Fruit fly (Drosophila melanogaster) Kc167 (cell line): ENCODE results near the gene CG9184.

Experiments
- Myc ChIP-seq: fragments of >200 bp; optimal IDR thresholded peaks from 2 replicates; lab custom pipeline; 2017; ENCODE audit warnings: missing external identifiers
- Sin3A ChIP-seq: fragments of >200 bp; optimal IDR thresholded peaks from 2 replicates; lab custom pipeline; 2018; ENCODE audit warnings: missing external identifiers
- h ChIP-seq: fragments of >200 bp; optimal IDR thresholded peaks from 3 replicates; lab custom pipeline; 2018; ENCODE audit warnings: missing external identifiers
- insv ChIP-seq: fragments of >200 bp; optimal IDR thresholded peaks from 3 replicates; lab custom pipeline; 2018; ENCODE audit warnings: missing external identifiers
- psq ChIP-seq: fragments of >200 bp; optimal IDR thresholded peaks from 2 replicates; lab custom pipeline; 2017; ENCODE audit warnings: missing external identifiers
- ttk ChIP-seq: sonication (Bioruptor generic); optimal IDR thresholded peaks from 2 replicates; lab custom pipeline; 2017; ENCODE audit warnings: missing external identifiers

CG9184 gene

DNA sequence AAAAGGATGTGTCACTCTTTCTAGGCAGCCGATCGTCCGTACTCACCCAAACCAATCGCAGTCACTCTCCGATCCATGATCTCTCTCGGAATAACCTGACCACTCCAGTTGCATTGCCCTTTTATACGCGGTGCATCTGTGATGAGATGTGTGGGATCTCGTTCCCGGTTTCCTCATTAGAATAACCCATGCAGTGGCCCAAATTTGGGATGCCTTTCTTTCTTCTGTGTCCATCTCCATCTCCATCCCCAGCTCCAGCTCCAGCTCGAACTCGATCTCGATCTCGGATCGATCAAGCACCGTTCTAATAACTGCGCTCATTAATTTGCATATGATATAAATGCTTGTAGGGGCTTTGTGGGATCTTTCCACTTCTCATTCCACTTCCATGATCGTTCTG, at the start of gene CG9184:
Gene CG9184 (minus strand): TSS at position 101 of the 400 bp plus-strand sequence.
- TF ChIP-seq Sin3A (lab: Kevin White, UChicago) (no peak), psq (no peak), ttk (lab: Kevin White, UChicago) (no peak), Myc (lab: Kevin White, UChicago) (no peak), insv (lab: Kevin White, UChicago) (no peak), h (lab: Kevin White, UChicago) (no peak)

DNA sequence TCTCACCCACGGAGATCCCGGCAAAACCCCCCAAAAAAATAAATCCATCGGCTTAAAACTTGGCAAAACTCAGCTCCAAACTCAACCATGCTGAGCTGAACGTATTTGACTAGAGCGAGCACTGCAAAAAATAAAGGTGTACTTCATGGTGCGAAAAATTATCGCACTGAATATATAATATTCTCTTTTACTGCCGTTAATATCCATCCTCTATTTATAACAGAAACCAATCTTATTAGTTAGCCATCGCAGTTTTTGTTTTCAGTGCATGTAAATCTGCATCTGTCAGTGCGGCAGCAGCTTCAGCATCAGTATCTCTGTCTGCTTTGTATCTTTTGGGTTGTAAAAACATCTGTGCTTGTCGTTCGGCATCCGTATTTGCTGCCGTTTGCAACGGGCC, 48.3 kb upstream of the CG9184 start:
- no peak for TF ChIP-seq Sin3A (lab: Kevin White, UChicago)

DNA sequence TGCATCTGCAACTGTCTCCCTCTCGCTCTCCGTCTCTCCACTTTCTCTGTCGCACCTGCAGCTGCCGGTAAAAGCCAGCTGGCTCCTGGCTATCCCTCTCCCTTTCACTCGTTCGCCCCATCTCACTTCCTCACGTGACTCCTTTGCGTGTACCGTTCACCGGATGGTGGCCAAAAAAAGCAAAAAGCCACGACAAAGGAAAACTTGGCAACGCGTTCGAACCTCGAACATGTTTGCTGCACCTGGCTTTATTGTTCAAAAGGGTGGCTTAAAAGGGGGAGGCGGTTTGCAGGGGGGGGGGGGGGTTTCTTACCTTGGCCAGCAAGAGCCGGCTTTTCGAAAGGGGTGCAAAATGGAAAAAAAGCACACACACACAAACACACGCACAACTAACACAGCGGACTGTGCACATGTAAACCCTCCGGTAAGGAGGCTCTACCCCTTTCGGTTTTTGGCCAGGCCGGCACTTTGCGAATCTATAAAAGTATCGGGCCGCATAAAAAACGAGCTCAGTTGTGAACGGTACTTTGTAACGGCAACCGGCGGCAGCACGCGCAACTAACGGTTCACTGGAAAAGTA, 47.6 kb upstream of the CG9184 start, which contains the start of gene ru:
Gene ru (plus strand): TSS at position 530 of the 580 bp plus-strand sequence.
- TF ChIP-seq Myc (lab: Kevin White, UChicago), result no peak
- TF ChIP-seq insv (lab: Kevin White, UChicago), result no peak
- TF ChIP-seq ttk (lab: Kevin White, UChicago), result no peak
- TF ChIP-seq psq, result no peak
- TF ChIP-seq Sin3A (lab: Kevin White, UChicago), result no peak
- no peak for TF ChIP-seq h (lab: Kevin White, UChicago)

DNA sequence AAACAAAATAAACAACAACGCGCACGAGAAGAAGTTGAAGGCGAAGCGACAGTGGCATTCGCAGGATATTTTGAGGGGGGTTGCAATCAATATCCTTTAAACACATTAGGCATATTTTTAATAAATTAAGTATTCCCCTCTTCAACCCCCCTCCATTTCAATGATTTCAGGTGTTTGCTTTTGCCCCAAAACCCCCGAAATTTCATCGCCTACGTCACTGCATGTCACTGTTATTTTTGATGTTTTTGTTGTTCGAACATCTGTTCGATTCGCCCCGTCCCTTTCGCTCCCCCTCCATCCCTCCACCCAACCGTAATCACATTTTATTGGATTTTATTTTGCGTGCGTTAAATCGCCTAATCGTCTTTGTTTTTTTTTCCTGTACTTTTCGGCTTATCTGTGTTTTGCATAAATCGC, 45.6 kb upstream of the CG9184 start:
- no peak for TF ChIP-seq Sin3A (lab: Kevin White, UChicago)
- no peak for TF ChIP-seq ttk (lab: Kevin White, UChicago)
- TF ChIP-seq Myc (lab: Kevin White, UChicago), result no peak
- TF ChIP-seq psq, result no peak
- no peak for TF ChIP-seq h (lab: Kevin White, UChicago)
- TF ChIP-seq insv (lab: Kevin White, UChicago), result no peak

DNA sequence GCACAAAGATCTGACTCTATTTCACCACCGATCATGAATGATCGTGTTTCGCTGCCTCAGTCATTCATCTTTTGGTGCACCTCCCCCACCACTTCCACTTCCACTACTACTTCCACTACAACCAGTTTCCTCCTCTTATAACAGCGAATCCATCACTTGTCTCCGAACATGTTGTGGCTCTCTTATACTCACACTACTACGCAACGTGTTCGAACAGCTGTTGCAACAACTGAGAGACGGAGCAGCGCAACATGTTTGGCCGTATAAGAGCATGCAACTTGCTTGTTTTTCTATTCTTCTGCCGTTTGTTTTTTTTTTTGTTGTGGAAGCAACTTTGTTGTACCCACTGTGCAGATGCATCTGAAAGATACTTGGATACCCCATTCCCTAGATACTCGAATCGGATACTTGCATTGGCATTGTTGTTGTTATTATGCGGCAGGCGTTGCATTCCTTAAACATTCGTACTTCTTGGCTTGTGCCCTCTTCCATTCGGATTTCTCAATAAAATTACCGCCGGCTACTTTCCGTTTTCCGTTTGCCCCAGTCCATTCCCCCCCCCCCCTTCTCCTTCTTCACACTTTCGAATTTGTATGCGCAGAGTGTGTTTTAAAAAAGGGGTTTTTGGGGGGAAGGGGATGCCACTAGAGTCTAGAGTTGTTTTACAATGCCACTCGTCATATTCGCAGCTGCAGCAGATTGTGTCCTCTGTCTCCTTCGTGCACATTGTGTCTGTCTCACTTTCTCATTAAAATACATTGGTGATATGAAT, 44.5 kb upstream of the CG9184 start:
- TF ChIP-seq Sin3A (lab: Kevin White, UChicago), result no peak
- TF ChIP-seq h (lab: Kevin White, UChicago), result no peak
- TF ChIP-seq insv (lab: Kevin White, UChicago), result no peak

DNA sequence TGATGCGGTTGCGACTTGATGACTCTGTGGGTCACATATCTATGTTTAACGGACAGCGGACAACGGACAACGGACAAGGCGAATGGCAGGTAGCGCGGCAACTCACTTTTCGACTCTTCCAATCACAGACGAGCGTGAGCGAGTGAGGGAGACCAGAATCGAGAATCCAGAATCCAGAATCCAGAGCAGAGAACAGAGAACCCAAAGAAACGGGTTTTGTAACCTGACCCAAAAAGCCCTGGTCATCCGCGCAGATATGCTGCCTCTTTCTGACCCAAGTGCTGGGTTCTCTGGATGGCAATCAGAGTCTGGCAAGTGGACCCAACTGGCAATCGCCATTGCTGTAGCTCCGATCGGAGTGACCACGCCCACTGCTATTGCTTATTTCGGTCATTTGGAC, 41.8 kb upstream of the CG9184 start:
- TF ChIP-seq Myc (lab: Kevin White, UChicago) (no peak), ttk (lab: Kevin White, UChicago) (no peak), psq (no peak)

DNA sequence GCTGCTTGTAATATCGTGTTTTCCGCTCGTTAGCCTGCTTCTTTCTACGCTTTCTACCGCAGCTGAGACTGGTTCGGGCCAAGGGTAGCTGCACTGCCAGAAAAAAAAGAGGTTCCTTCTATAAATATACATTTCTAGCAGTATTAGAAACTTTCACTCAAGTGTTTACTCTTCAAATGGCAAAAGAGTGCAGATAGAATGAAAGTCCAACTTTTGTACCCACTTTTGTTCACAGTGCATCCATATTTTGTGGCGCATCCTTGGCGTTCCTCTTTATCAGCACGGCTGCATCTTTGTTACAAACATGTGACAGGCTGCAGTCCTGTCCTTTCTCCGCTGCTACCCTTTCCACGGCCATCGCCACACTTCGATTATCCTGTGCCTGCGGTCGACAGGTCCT, 35.7 kb upstream of the CG9184 start:
- TF ChIP-seq ttk (lab: Kevin White, UChicago), result no peak
- no peak for TF ChIP-seq Sin3A (lab: Kevin White, UChicago)
- no peak for TF ChIP-seq psq
- TF ChIP-seq insv (lab: Kevin White, UChicago), result no peak
- no peak for TF ChIP-seq Myc (lab: Kevin White, UChicago)
- no peak for TF ChIP-seq h (lab: Kevin White, UChicago)

DNA sequence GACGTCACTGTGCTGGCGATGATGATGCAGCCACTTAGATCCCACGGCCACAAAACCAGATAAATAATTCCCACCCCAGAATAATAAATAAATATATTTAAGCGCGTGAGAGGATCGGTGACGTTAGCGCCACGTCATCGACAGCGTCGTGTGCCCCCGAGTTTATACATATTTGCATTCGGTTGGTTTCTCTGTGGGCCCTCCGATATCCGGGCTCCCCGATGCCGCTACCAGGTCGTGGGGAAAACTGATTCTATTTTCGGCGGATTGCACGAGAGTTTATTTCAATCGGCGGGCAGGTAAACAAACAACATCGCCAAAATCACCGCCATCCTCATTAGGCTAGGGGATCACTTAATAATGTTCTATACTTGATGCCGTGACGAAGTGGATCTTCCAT, 31.6 kb upstream of the CG9184 start:
- TF ChIP-seq h (lab: Kevin White, UChicago), result no peak
- no peak for TF ChIP-seq psq
- TF ChIP-seq ttk (lab: Kevin White, UChicago), result no peak
- TF ChIP-seq Sin3A (lab: Kevin White, UChicago), result no peak
- no peak for TF ChIP-seq insv (lab: Kevin White, UChicago)
- no peak for TF ChIP-seq Myc (lab: Kevin White, UChicago)

DNA sequence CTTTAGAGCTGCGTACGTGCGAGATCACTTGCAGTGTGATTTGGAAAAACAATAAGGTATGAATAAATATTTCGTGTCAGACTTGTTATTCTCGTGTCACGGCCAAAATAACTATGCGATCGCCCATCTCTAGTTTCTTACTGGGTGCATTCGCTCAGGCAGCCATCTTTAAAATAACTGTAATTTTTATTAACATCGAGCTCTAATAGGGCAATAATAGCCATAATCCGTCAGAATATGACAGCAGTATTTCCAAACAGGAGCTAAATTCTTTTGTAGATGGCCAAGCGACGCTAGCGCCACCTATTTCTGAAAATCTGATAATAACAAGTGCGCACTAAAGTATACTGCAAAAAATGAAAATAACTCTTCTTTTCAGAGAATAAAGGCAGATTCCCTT, 29.5 kb upstream of the CG9184 start:
- TF ChIP-seq Myc (lab: Kevin White, UChicago) (no peak), h (lab: Kevin White, UChicago) (no peak), Sin3A (lab: Kevin White, UChicago) (no peak), psq (no peak), insv (lab: Kevin White, UChicago) (no peak), ttk (lab: Kevin White, UChicago) (no peak)

DNA sequence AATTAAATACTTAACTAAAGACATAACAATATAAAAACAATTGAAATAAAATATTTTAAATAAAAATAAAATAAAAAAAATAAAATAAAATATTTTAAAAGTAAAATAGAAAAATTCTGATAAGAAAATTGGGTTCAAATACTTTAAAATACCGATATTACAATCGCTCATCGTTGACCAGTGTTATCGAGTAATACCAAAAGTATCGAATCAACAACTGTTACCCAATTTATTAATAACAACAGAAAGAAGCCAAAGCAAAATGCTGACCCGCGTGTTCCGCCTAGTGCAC, 28.3 kb upstream of the CG9184 start, which contains the start of gene CG9166:
Gene CG9166 (plus strand): TSS at position 193 of the 292 bp plus-strand sequence.
- no peak for TF ChIP-seq h (lab: Kevin White, UChicago)
- TF ChIP-seq psq, result peak; percentile 31

DNA sequence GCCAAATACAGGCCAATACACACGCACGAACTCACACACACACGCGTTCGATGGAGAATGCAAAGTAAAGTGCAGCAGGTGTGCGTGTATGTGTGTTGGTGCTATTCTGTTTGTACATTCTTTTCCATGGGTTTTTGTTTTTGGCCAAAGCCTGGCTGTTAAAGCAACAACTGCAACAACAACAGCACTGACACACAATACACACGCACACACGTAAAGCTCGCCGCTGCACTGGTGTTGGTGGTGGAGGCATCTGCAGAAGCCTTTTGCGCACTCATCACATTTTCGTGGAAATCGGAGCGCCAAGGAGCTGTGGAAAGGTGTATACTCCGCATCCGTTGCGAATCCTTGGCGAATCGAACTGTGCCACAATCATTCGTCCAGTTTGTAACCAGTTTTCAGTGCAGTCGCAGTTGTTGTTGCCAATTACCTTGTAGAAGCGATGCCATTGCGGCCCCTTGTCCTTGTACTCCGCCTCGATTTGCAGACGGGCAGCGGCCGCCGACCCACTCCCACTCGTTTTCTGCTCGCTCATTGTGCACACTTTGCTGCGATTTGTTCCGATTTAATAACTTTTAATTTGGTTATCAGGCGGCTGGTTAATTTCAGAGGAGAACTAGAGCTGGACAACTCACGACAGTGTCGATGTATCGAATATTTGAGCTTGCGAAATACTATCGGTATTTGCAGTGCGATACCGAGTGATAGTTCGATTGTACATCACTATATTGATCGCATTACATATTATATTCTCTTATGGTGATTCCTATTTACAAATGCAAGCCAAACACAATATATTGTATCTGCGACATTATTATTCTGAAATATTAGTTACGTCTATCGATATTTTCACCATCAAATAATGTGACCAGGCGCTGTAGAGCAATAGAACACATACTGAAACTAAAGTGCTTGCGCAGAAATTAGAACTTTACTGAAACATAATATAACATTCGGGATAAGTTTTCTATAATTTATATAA, 27.6 kb upstream of the CG9184 start:
- TF ChIP-seq Sin3A (lab: Kevin White, UChicago) (no peak), psq (peak; percentile 85)

DNA sequence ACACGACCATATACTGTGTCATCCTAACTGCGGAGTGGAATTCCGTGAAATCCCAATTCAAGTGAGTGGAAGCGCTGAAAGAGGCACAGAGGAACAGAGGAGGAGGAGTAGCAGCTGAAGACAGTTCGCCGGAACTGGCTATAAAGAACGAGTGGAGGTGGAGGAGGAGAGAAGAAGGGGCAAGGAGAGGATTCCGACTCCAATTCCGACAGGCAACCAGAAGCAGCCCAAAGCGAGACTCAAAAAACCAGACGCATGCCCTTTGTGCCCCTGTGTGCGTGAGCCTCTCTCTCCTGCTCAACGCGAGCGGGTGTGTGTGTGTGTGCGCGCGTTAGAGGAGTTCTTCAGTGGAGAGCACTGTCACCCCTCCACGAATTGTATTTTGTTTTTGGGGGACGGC, 26.8 kb upstream of the CG9184 start:
- no peak for TF ChIP-seq insv (lab: Kevin White, UChicago)
- no peak for TF ChIP-seq Myc (lab: Kevin White, UChicago)
- no peak for TF ChIP-seq Sin3A (lab: Kevin White, UChicago)
- no peak for TF ChIP-seq h (lab: Kevin White, UChicago)
- no peak for TF ChIP-seq ttk (lab: Kevin White, UChicago)
- no peak for TF ChIP-seq psq
